Fruit fly (Drosophila melanogaster): Measurements from ENCODE around the gene CG34109.

DNA sequence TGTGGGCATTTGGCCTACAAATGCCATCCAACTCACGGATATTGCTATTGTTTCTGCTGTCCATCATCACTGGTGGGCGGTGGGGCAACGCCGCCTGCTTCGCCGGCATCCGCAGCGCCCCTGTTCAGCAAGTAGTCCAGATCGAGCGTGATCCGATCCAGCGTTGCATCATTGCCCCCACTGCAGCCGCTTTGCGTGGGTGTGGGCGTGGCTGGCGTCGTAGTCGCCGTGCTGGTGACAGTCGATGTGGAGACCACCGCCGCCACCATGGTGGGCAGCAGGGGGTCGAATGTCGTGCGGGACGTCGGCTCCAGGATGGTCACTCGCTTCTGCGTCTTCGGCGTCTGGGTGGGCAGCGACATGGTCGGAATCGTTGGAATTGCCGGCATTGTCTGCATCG is 29.1 kb upstream of the CG34109 start:
- TF ChIP-seq CG3032 (tag; optimal IDR thresholded peaks at IDR 0.05) (no peak), OdsH (GFP tag; optimal IDR thresholded peaks at IDR 0.05) (no peak), dsx (GFP tag; optimal IDR thresholded peaks at IDR 0.05; ENCODE audit: poor library complexity, severe bottlenecking) (no peak), spab (GFP tag; optimal IDR thresholded peaks at IDR 0.05) (no peak), Sox102F (GFP tag; optimal IDR thresholded peaks at IDR 0.05) (no peak), CG8632 (GFP tag; optimal IDR thresholded peaks at IDR 0.05) (no peak), CG6854 (GFP tag; optimal IDR thresholded peaks at IDR 0.05) (no peak), fkh (GFP tag; optimal IDR thresholded peaks at IDR 0.05) (no peak), lz (GFP tag; optimal IDR thresholded peaks at IDR 0.05) (no peak), CG8119 (GFP tag; IDR thresholded peaks at IDR 0.05) (no peak)
